Fruit fly (Drosophila melanogaster) Kc167 (cell line): ENCODE data around the gene CG9135.

ENCODE experiments used
- insv ChIP-seq: fragments of >200 bp; optimal IDR thresholded peaks from 3 replicates; lab custom pipeline; 2018; ENCODE audit warnings: missing external identifiers
- ttk ChIP-seq: sonication (Bioruptor generic); optimal IDR thresholded peaks from 2 replicates; lab custom pipeline; 2017; ENCODE audit warnings: missing external identifiers

dm6 chr2L:6086771-6087170 lies 36.2 kb downstream of the CG9135 start:
- TF ChIP-seq insv (lab: Kevin White, UChicago) (no peak), ttk (lab: Kevin White, UChicago) (no peak)
